Fruit fly (Drosophila melanogaster): ENCODE results near the gene Tmem43.

Tmem43 gene

DNA sequence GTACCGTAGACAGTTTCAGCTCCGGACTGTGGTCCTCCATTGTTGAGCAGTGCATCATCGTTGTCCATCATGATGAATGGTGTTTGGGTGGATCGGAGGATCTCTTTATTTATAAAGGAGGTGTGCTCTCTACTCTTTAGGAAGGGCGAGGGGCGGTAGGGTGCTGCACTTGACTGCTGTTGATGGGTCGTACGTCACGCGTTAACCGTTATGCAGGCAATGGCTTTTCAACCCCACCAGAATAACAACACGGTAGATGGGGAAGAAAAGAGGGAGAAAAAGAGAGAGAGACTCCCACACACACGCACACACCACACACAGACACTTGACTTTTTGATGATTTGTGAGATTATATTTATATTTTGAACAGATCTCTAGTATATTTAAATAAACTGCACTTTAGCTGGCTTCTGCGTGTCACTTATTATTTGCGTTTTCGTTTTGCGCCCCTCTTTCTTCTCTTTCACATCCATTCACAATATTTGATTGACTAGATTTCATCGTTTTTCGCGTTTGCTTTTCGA, 20.6 kb upstream of the Tmem43 start:
- TF ChIP-seq unc-4 (GFP tag; IDR thresholded peaks at IDR 0.05; ENCODE audit: partially characterized antibody) (0 out of 2 replicates have a peak, but pooled peaks have one; percentile 3), crol (GFP tag; IDR thresholded peaks at IDR 0.05) (peak; percentile 41), Pdp1 (GFP tag; optimal IDR thresholded peaks at IDR 0.05) (peak in 1 of 2 experiments; percentile 49), h (optimal IDR thresholded peaks at IDR 0.05) (no peak), stc (GFP tag; IDR thresholded peaks at IDR 0.05) (no peak), CG10274 (GFP tag; optimal IDR thresholded peaks at IDR 0.05) (no peak), ttk (GFP tag; IDR thresholded peaks at IDR 0.05) (0 out of 2 replicates have a peak, but pooled peaks have one; percentile 9), cg (GFP tag; optimal IDR thresholded peaks at IDR 0.05) (peak; percentile 65), Trl (optimal IDR thresholded peaks at IDR 0.05) (peak; percentile 19 to 39), Trl (GFP tag; optimal IDR thresholded peaks at IDR 0.05) (no peak), chm (GFP tag; IDR thresholded peaks at IDR 0.05) (peak; percentile 45; the same call in 1 of the 2 replicates)

DNA sequence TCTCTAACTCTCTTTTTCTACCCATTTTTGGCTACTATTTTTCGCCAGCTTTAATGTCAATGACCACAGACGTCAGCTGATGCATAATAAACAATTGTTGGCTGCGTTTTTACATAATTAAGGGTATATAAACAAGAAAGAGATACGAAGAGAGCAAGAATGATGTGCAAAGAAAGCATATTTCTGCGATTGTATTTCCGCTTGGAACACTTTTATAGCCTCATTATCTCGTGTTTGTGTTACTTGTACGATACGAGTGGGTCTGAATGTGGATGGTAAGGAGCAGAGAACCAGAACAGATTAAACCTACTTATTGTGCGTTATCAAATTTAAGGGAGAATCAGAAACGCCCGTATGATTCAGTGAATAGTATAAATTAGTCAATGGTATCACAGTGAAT, 19.9 kb upstream of the Tmem43 start:
- TF ChIP-seq Dp (GFP tag; optimal IDR thresholded peaks at IDR 0.05) (no peak), Trl (optimal IDR thresholded peaks at IDR 0.05) (peak in 1 of 2 experiments; percentile 21), Trl (GFP tag; optimal IDR thresholded peaks at IDR 0.05) (no peak), CG13424 (tag; optimal IDR thresholded peaks at IDR 0.05) (no peak), Bgb (GFP tag; IDR thresholded peaks at IDR 0.05; ENCODE audit: partially characterized antibody) (no peak), Pdp1 (GFP tag; optimal IDR thresholded peaks at IDR 0.05) (peak in 1 of 2 experiments; percentile 24), CG7745 (tag; optimal IDR thresholded peaks at IDR 0.05) (peak; percentile 45), CG2199 (GFP tag; IDR thresholded peaks at IDR 0.05) (peak; percentile 41; the same call in 2 of the 3 replicates), CG8089 (GFP tag; optimal IDR thresholded peaks at IDR 0.05) (no peak), exex (tag; optimal IDR thresholded peaks at IDR 0.05) (peak; percentile 80), CG15479 (GFP tag; optimal IDR thresholded peaks at IDR 0.05) (no peak), CG1529 (GFP tag; optimal IDR thresholded peaks at IDR 0.05) (no peak), Kr (GFP tag; optimal IDR thresholded peaks at IDR 0.05) (no peak), CG16813 (GFP tag; IDR thresholded peaks at IDR 0.05; ENCODE audit: partially characterized antibody) (no peak), NFAT (GFP tag; IDR thresholded peaks at IDR 0.05) (no peak), insv (GFP tag; optimal IDR thresholded peaks at IDR 0.05) (no peak), chif (GFP tag; optimal IDR thresholded peaks at IDR 0.05) (no peak), CG9437 (GFP tag; optimal IDR thresholded peaks at IDR 0.05) (no peak), CG15073 (GFP tag; optimal IDR thresholded peaks at IDR 0.05) (no peak), amos (GFP tag; IDR thresholded peaks at IDR 0.05; ENCODE audit: partially characterized antibody) (no peak), gcm (GFP tag; optimal IDR thresholded peaks at IDR 0.05) (peak; percentile 23), CG11560 (tag; IDR thresholded peaks at IDR 0.05) (no peak)

DNA sequence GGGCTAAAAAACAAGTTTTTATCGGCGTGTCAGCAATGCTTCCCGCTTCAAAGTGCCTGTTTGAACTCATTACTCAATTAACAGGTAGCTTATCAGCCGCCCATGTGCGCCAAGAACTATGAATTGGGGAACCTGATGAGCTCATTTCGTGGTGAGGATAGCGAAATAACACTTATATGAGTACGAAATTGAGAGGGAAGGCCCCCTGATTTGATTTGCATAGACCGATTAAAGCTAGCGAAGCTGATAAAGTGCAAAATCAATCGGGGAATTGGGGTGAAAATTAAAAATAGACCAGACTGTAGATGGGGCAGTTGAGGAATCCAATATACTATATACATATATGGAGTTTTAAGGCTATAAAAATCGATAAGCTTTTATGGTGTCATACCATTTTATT, 19.3 kb upstream of the Tmem43 start:
- TF ChIP-seq CG2199 (GFP tag; IDR thresholded peaks at IDR 0.05) (0 out of 3 replicates have a peak, but pooled peaks have one; percentile 40), sug (tag; optimal IDR thresholded peaks at IDR 0.05) (peak; percentile 32), sima (GFP tag; optimal IDR thresholded peaks at IDR 0.05) (no peak), exex (tag; optimal IDR thresholded peaks at IDR 0.05) (peak; percentile 86)

DNA sequence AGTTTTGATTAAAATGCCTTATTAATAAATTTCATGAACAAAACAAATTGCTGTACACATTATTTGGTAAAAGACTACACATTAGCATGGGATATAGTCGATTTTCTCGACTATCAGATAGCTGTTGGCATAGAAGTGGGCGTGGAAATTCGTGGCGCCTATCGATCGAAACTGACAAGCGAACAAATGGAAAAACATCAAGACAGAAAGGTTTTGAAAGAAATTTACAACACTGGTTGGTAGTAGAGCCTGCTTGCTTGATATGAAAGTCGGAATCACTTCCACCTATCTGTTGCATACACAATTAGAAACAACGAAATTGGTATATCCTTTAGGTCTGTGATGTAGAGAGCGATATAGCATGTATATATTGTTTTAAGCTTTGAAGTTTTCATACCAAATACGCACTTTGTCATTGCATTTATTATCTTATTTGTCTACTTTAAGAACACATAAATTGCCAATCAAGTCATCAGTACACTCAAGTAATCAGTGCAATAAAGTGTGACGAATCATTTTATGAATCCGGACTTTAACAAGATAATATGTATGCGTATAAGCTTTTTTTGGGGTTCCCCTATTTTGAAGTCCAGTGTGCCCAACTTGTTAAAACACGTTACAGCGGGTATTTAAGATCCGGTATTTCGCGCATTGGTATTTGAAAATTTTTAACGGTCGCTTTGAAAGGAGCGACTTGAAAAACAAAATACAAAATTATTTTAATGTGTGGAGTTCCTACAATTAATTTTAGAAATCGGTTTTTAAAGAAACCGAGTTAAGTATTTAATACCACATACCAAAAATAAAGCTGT, 1.1 kb upstream of the Tmem43 start:
- no peak for TF ChIP-seq aop (GFP tag; IDR thresholded peaks at IDR 0.05)
- no peak for TF ChIP-seq Trl (optimal IDR thresholded peaks at IDR 0.05)
- no peak for TF ChIP-seq Trl (GFP tag; optimal IDR thresholded peaks at IDR 0.05)
- no peak for TF ChIP-seq CG15073 (GFP tag; optimal IDR thresholded peaks at IDR 0.05)
- TF ChIP-seq cad (GFP tag; optimal IDR thresholded peaks at IDR 0.05), result no peak
- TF ChIP-seq eyg (GFP tag; optimal IDR thresholded peaks at IDR 0.05), result no peak
- TF ChIP-seq CG16863 (GFP tag; optimal IDR thresholded peaks at IDR 0.05), result no peak
- no peak for TF ChIP-seq dm (GFP tag; optimal IDR thresholded peaks at IDR 0.05)
- no peak for TF ChIP-seq NFAT (GFP tag; IDR thresholded peaks at IDR 0.05)
- peak; percentile 64 for TF ChIP-seq E2f2 (GFP tag; IDR thresholded peaks at IDR 0.05)
- no peak for TF ChIP-seq gt (GFP tag; IDR thresholded peaks at IDR 0.05)
- TF ChIP-seq BEAF-32 (GFP tag; optimal IDR thresholded peaks at IDR 0.05), result peak; percentile 23
- no peak for TF ChIP-seq ab (GFP tag; optimal IDR thresholded peaks at IDR 0.05)
- 0 out of 2 replicates have a peak, but pooled peaks have one; percentile 28 for TF ChIP-seq inv (GFP tag; IDR thresholded peaks at IDR 0.05; ENCODE audit: partially characterized antibody)
- TF ChIP-seq ERR (GFP tag; optimal IDR thresholded peaks at IDR 0.05), result no peak
- TF ChIP-seq run (tag; optimal IDR thresholded peaks at IDR 0.05), result no peak
